Worm (Caenorhabditis elegans): Measurements from ENCODE around the gene maoc-1.

- TF ChIP-seq nhr-23 (tag; optimal IDR thresholded peaks at IDR 0.05) (no peak), nhr-237 (tag; optimal IDR thresholded peaks at IDR 0.05) (no peak)
Measured at ce11 chrII:7236937-7237336, 40.9 kb downstream of the maoc-1 start.
